Worm (Caenorhabditis elegans): ENCODE data around the gene F09C6.3.

DNA sequence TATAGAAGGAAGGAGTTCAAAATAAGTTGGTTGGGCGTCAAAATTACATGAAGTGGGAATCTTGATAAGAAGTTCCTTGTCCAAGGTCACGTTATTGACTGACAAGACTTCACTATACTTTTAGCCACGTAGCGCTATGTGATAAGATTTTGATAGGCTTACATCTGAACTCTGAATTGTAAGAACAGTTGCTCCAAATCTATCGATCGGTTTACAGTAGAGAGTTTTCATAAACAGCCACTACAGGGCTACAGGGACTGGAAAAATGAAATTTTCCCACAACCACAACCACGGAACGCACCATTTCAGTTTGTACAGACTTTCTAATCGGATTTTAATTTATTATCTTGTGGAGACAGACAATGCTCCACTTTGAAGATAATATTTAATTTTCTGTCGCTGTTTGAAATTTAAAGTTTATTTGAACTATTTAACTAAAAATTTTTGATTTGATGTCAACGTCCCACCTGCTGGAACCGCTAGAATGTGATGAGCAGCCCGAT, 21.9 kb downstream of the F09C6.3 start, which contains the start of the genes clec-31 and clec-22:
- no peak for TF ChIP-seq tbx-2 (tag; optimal IDR thresholded peaks at IDR 0.05)
- no peak for TF ChIP-seq snpc-4 (tag; optimal IDR thresholded peaks at IDR 0.05)
- TF ChIP-seq ceh-16 (tag; optimal IDR thresholded peaks at IDR 0.05): no peak
- TF ChIP-seq elt-1 (tag; optimal IDR thresholded peaks at IDR 0.05): no peak
- no peak for TF ChIP-seq nhr-11 (tag; optimal IDR thresholded peaks at IDR 0.05)
- TF ChIP-seq lin-39 (tag; optimal IDR thresholded peaks at IDR 0.05): no peak
- no peak for TF ChIP-seq unc-62 (GFP tag; optimal IDR thresholded peaks at IDR 0.05)
- TF ChIP-seq ama-1 (optimal IDR thresholded peaks at IDR 0.05): no peak
- TF ChIP-seq ztf-4 (tag; optimal IDR thresholded peaks at IDR 0.05): no peak
- no peak for TF ChIP-seq mdl-1 (tag; optimal IDR thresholded peaks at IDR 0.05)
- no peak for TF ChIP-seq nhr-25 (tag; optimal IDR thresholded peaks at IDR 0.05)
- no peak for TF ChIP-seq nfya-1 (tag; optimal IDR thresholded peaks at IDR 0.05; ENCODE audit: insufficient read depth)

Measured in whole organism, L3 larva.